Fruit fly (Drosophila melanogaster) whole organism, wandering third instar larva: ENCODE results near the gene GstO1.

Source experiments
- Abd-B ChIP-seq: fragments of >200 bp; optimal IDR thresholded peaks from 2 replicates; lab custom pipeline; 2017; ENCODE audit warnings: missing biosample characterization, missing genetic modification characterization
- Dfd ChIP-seq: fragments of >200 bp; optimal IDR thresholded peaks from 2 replicates; lab custom pipeline; 2017; ENCODE audit warnings: missing biosample characterization, missing genetic modification characterization
- Dif ChIP-seq: fragments of 200-275, 200-300 bp; sonication (Bioruptor generic); optimal IDR thresholded peaks from 2 replicates; lab custom pipeline; 2018; ENCODE audit warnings: missing biosample characterization, missing genetic modification characterization; ENCODE audit not compliant: partially characterized antibody
- OdsH ChIP-seq: fragments of 200-800 bp; sonication (Bioruptor generic); optimal IDR thresholded peaks from 2 replicates; lab custom pipeline; 2016; ENCODE audit warnings: missing biosample characterization, mild to moderate bottlenecking, missing genetic modification characterization
- Sp1 ChIP-seq: fragments of 200-800 bp; sonication (Bioruptor generic); optimal IDR thresholded peaks from 3 replicates; lab custom pipeline; 2019; ENCODE audit warnings: missing biosample characterization, mild to moderate bottlenecking, missing genetic modification characterization, moderate library complexity
- Vsx2 ChIP-seq: fragments of 200-300, 225-300 bp; sonication (Bioruptor generic); optimal IDR thresholded peaks from 2 replicates; lab custom pipeline; 2018; ENCODE audit warnings: missing biosample characterization, missing genetic modification characterization; ENCODE audit not compliant: partially characterized antibody
- br ChIP-seq: fragments of 200-800 bp; sonication (Bioruptor generic); optimal IDR thresholded peaks from 2 replicates; lab custom pipeline; 2016; ENCODE audit warnings: missing biosample characterization, missing genetic modification characterization
- h ChIP-seq: fragments of 200-800 bp; sonication (Bioruptor generic); optimal IDR thresholded peaks from 3 replicates; lab custom pipeline; 2016; ENCODE audit warnings: missing biosample characterization, mild to moderate bottlenecking, missing genetic modification characterization
- jim ChIP-seq: fragments of 175-275, 200-325 bp; sonication (Bioruptor generic); optimal IDR thresholded peaks from 2 replicates; lab custom pipeline; 2016; ENCODE audit warnings: missing biosample characterization, mild to moderate bottlenecking, missing genetic modification characterization
- lola ChIP-seq: fragments of >200 bp; optimal IDR thresholded peaks from 2 replicates; lab custom pipeline; 2017; ENCODE audit warnings: missing biosample characterization, missing genetic modification characterization
- pan ChIP-seq: fragments of >200 bp; optimal IDR thresholded peaks from 2 replicates; lab custom pipeline; 2017
- psq ChIP-seq: fragments of 200-800 bp; sonication (Bioruptor generic); optimal IDR thresholded peaks from 3 replicates; lab custom pipeline; 2017; ENCODE audit warnings: missing biosample characterization, mild to moderate bottlenecking, missing genetic modification characterization, moderate library complexity
- rgr ChIP-seq: fragments of 200-800 bp; sonication (Bioruptor generic); optimal IDR thresholded peaks from 3 replicates; lab custom pipeline; 2016; ENCODE audit warnings: missing biosample characterization, mild to moderate bottlenecking, missing genetic modification characterization

- TF ChIP-seq rgr (GFP tag; lab: Kevin White, UChicago) (no peak), Sp1 (GFP tag; lab: Kevin White, UChicago) (no peak), Vsx2 (GFP tag; lab: Kevin White, UChicago) (no peak), br (GFP tag; lab: Kevin White, UChicago) (no peak), jim (GFP tag; lab: Kevin White, UChicago) (no peak), h (GFP tag; lab: Kevin White, UChicago) (no peak), lola (GFP tag; lab: Kevin White, UChicago) (no peak), Abd-B (no peak), psq (GFP tag; lab: Kevin White, UChicago) (no peak), Dfd (GFP tag; lab: Kevin White, UChicago) (no peak), OdsH (no peak), pan (no peak), Dif (GFP tag; lab: Kevin White, UChicago) (no peak)
These were observed 19.2 kb upstream of the GstO1 start for dm6 chr3L:8543866-8544265.
